Fruit fly (Drosophila melanogaster) S2 (cell line): ENCODE measurements around the gene grsm.

Experiments used
- CG8478 ChIP-seq: fragments of >200 bp; optimal IDR thresholded peaks from 2 replicates; lab custom pipeline; 2018
- CTCF ChIP-seq, 2 experiments: fragments of >200 bp; optimal IDR thresholded peaks; 2 replicates each; lab custom pipeline; 2018

- TF ChIP-seq CG8478 (no peak), CTCF (optimal IDR thresholded peaks at IDR 0.05; lab: Kevin White, UChicago) (peak; percentile 0 to 17)
Observed at dm6 chr3R:12960929-12961855, 6.3 kb downstream of the grsm start, which contains the start of gene Spc25.
